Worm (Caenorhabditis elegans) whole organism, late embryonic: ENCODE data around the gene F56D6.23.

Experiments
- nfya-1 ChIP-seq: sonication (generic microtip); optimal IDR thresholded peaks from 2 replicates; lab custom pipeline; 2017; ENCODE audit warnings: missing genetic modification characterization, mild to moderate bottlenecking, missing compliant biosample characterization, antibody characterized with exemption, moderate library complexity
- pha-4 ChIP-seq: fragments of 150-350 bp; optimal IDR thresholded peaks from 2 replicates; lab custom pipeline; 2018; ENCODE audit warnings: missing biosample characterization, missing genetic modification reagents, missing genetic modification characterization
- tbx-7 ChIP-seq: sonication (generic microtip); optimal IDR thresholded peaks from 2 replicates; lab custom pipeline; 2016; ENCODE audit warnings: missing genotype, missing genetic modification characterization, missing compliant biosample characterization

DNA sequence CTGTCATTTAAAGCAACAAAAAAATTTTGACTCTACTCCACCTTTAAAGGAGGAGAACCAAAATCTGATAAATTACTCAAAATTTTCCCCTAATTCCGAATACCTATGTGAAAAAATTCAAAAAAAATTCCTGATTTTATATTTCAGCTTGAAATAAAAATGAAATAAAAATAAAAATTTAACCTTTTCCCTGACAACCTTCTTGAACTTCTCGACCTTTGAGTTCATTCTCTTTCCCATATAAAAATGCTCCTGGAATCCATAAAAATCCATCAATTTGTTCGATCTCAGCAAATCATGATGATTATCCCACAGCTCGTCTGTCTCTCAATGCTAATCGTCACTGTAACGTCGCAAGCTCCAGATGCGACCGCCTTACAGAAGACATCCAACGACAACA is 15.3 kb upstream of the F56D6.23 start, which contains the start of gene F56D6.6:
- no peak for TF ChIP-seq nfya-1 (tag; lab: Kevin White, UChicago)
- no peak for TF ChIP-seq tbx-7 (tag; lab: Kevin White, UChicago)
- no peak for TF ChIP-seq pha-4
